Worm (Caenorhabditis elegans): ENCODE measurements around the gene F28A12.3.

The F28A12.3 gene

ce11 chrV:8663023-8663422 is 21.9 kb upstream of the F28A12.3 start (continued):
- no peak for TF ChIP-seq pha-4 (GFP tag; IDR thresholded peaks at IDR 0.05)
- TF ChIP-seq pha-4 (tag; optimal IDR thresholded peaks at IDR 0.05) = no peak
- TF ChIP-seq rbr-2 (tag; optimal IDR thresholded peaks at IDR 0.05) = peak; percentile 8
- no peak for TF ChIP-seq nhr-11 (tag; optimal IDR thresholded peaks at IDR 0.05)
- TF ChIP-seq mes-2 (tag; optimal IDR thresholded peaks at IDR 0.05; ENCODE audit: poor library complexity, severe bottlenecking) = peak; percentile 10

- TF ChIP-seq lin-29 (GFP tag; IDR thresholded peaks at IDR 0.05) (no peak), mxl-3 (GFP tag; optimal IDR thresholded peaks at IDR 0.05) (peak; percentile 60), hlh-30 (tag; optimal IDR thresholded peaks at IDR 0.05; ENCODE audit: insufficient read depth) (peak; percentile 49), set-16 (GFP tag; IDR thresholded peaks at IDR 0.05) (peak; percentile 74), dmd-6 (GFP tag; IDR thresholded peaks at IDR 0.05) (peak; percentile 46), unc-62 (GFP tag; optimal IDR thresholded peaks at IDR 0.05 in 1 of 2) (peak in 1 of 2 experiments; percentile 70), unc-62 (tag; optimal IDR thresholded peaks at IDR 0.05) (no peak), ceh-44 (GFP tag; IDR thresholded peaks at IDR 0.05) (no peak), daf-19 (GFP tag; conservative IDR thresholded peaks at IDR 0.05) (no peak), nhr-11 (tag; optimal IDR thresholded peaks at IDR 0.05) (peak; percentile 21), tra-1 (GFP tag; IDR thresholded peaks at IDR 0.05) (peak; percentile 61), nhr-42 (GFP tag; IDR thresholded peaks at IDR 0.05) (no peak), dpl-1 (GFP tag; optimal IDR thresholded peaks at IDR 0.05) (no peak), saeg-2 (GFP tag; IDR thresholded peaks at IDR 0.05) (0 out of 2 replicates have a peak, but pooled peaks have one; percentile 25), ZK546.5 (tag; optimal IDR thresholded peaks at IDR 0.05) (no peak), spr-1 (tag; optimal IDR thresholded peaks at IDR 0.05) (no peak), T26A8.4 (GFP tag; IDR thresholded peaks at IDR 0.05) (no peak), mdl-1 (tag; optimal IDR thresholded peaks at IDR 0.05) (peak in 1 of 2 experiments; percentile 14), nhr-25 (tag; optimal IDR thresholded peaks at IDR 0.05; ENCODE audit: borderline replicate concordance, insufficient read depth) (peak; percentile 61), cey-2 (tag; optimal IDR thresholded peaks at IDR 0.05; ENCODE audit: borderline replicate concordance, insufficient read depth) (no peak), mep-1 (tag; optimal IDR thresholded peaks at IDR 0.05) (peak; percentile 53), lsy-2 (tag; optimal IDR thresholded peaks at IDR 0.05) (peak in 1 of 2 experiments; percentile 17), pqm-1 (tag; optimal IDR thresholded peaks at IDR 0.05) (peak; percentile 81), hlh-11 (tag; optimal IDR thresholded peaks at IDR 0.05) (peak; percentile 69), ceh-82 (tag; optimal IDR thresholded peaks at IDR 0.05) (no peak), aha-1 (tag) (peak; percentile 51), rbr-2 (tag; optimal IDR thresholded peaks at IDR 0.05) (peak; percentile 24)
Observed at ce11 chrV:8662056-8663006, 21.2 kb upstream of the F28A12.3 start.

DNA sequence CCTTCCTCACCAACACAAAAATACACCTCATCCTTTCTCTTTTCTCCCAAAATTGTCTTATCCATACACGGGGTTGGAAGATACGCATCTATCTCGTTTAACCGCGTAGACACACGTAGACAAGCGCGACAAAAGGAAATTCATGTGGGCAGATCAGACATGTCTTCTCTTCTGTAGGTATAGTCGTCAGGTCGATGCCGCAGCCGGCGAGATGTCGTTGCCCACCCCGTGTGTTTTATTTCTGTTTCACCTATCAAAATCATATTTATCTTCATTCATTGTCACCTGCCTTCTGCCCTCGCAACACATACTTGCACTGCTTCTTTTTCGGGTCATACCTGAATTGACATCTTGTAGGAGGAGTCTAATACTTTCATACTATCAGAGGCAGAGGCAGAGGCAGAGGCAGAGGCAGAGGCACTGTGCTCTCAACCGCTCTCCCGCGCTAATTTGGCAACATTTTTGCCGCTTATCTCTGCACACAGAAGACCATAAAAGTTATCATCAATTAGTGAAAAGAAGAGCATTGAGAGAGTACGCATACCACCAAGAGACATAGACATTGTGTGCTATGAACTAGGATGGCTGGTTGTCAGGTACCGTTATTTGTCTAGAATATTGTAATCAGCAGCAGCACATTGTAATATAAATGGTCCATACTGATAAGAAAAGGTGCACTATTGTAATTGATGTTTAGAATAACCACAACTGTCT is 20.2 kb upstream of the F28A12.3 start:
- TF ChIP-seq duxl-1 (tag; optimal IDR thresholded peaks at IDR 0.05; ENCODE audit: poor library complexity) (no peak), ceh-28 (tag; optimal IDR thresholded peaks at IDR 0.05) (no peak), unc-130 (GFP tag; optimal IDR thresholded peaks at IDR 0.05) (no peak), spr-1 (tag; optimal IDR thresholded peaks at IDR 0.05) (no peak), mdt-29 (GFP tag; IDR thresholded peaks at IDR 0.05) (no peak), nhr-111 (GFP tag; optimal IDR thresholded peaks at IDR 0.05) (no peak), ceh-82 (tag; optimal IDR thresholded peaks at IDR 0.05) (no peak), lsy-2 (tag; optimal IDR thresholded peaks at IDR 0.05) (no peak), F10B5.3 (tag; optimal IDR thresholded peaks at IDR 0.05) (no peak), unc-39 (tag; optimal IDR thresholded peaks at IDR 0.05) (no peak), ceh-44 (GFP tag; IDR thresholded peaks at IDR 0.05) (no peak), fos-1 (tag; optimal IDR thresholded peaks at IDR 0.05) (no peak), Y75B8A.6 (GFP tag; IDR thresholded peaks at IDR 0.05) (no peak), T20F7.1 (GFP tag; optimal IDR thresholded peaks at IDR 0.05) (no peak), ztf-11 (tag; optimal IDR thresholded peaks at IDR 0.05) (no peak), R02D3.7 (tag; optimal IDR thresholded peaks at IDR 0.05) (no peak), egl-43 (GFP tag; IDR thresholded peaks at IDR 0.05) (no peak), nhr-25 (tag; optimal IDR thresholded peaks at IDR 0.05; ENCODE audit: borderline replicate concordance, insufficient read depth) (peak; percentile 36), ctbp-1 (GFP tag; IDR thresholded peaks at IDR 0.05) (no peak), daf-12 (tag; optimal IDR thresholded peaks at IDR 0.05) (no peak)
